Worm (Caenorhabditis elegans) whole organism, L3 larva: Measurements from ENCODE around the gene tif-1A.

Source experiments
- ama-1 ChIP-seq: fragments of 150-350 bp; optimal IDR thresholded peaks from 2 replicates; lab custom pipeline; 2018
- ceh-9 ChIP-seq: sonication (generic microtip); optimal IDR thresholded peaks from 2 replicates; lab custom pipeline; 2018; ENCODE audit warnings: missing biosample characterization, missing genetic modification characterization
- elt-2 ChIP-seq: sonication (generic microtip); optimal IDR thresholded peaks from 2 replicates; lab custom pipeline; 2016; ENCODE audit warnings: missing genetic modification reagents, mild to moderate bottlenecking, missing genetic modification characterization, missing compliant biosample characterization
- lin-39 ChIP-seq: fragments of 150-350 bp; optimal IDR thresholded peaks from 2 replicates; lab custom pipeline; 2018; ENCODE audit warnings: missing biosample characterization, missing genetic modification reagents, missing genetic modification characterization
- pha-4 ChIP-seq: fragments of 150-350 bp; optimal IDR thresholded peaks from 2 replicates; lab custom pipeline; 2014; ENCODE audit warnings: missing biosample characterization, missing genetic modification reagents, missing genetic modification characterization
- snpc-4 ChIP-seq: fragments of 150-350 bp; optimal IDR thresholded peaks from 2 replicates; lab custom pipeline; 2014; ENCODE audit warnings: missing biosample characterization, missing genetic modification characterization
- unc-62 ChIP-seq: fragments of 150-350 bp; sonication (generic microtip); optimal IDR thresholded peaks from 4 replicates; lab custom pipeline; 2014; ENCODE audit warnings: missing biosample characterization, missing genetic modification reagents, missing genetic modification characterization

DNA sequence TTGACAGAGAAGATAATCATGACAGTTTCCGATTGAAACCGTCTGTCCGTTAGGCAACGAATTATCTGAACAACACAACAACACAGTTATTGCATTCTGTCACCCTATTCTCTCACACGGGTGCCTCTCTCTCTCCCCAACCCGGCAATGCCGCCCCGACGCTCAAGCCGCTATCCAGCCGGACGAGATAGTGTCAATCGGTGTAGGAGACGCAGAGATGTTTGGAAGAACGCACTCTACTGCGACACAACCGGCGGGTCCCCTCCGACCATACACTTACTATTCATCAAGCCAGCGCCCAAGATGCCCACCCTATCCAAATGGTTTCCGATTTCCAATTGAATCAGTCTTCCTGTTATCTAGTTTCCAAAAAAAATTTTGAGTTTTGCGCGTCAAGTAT, 6.3 kb upstream of the tif-1A start:
- no peak for TF ChIP-seq ama-1
- no peak for TF ChIP-seq ceh-9 (tag; lab: Kevin White, UChicago)
- TF ChIP-seq elt-2, result no peak
- TF ChIP-seq unc-62 (GFP tag; lab: Kevin White, UChicago), result no peak
- no peak for TF ChIP-seq pha-4 (tag; lab: Kevin White, UChicago)
- no peak for TF ChIP-seq snpc-4 (tag; lab: Kevin White, UChicago)
- peak; percentile 67 for TF ChIP-seq lin-39 (tag; lab: Kevin White, UChicago)
